Worm (Caenorhabditis elegans): Measurements from ENCODE around the gene prp-19.
A peak's percentile ranks its signal among the peaks of the same experiment; 100 is the strongest.

- TF ChIP-seq elt-3 (tag; optimal IDR thresholded peaks at IDR 0.05) (peak in 1 of 6 experiments; percentile 28), ama-1 (optimal IDR thresholded peaks at IDR 0.05) (no peak), sptf-1 (tag; optimal IDR thresholded peaks at IDR 0.05) (no peak), lin-39 (tag; optimal IDR thresholded peaks at IDR 0.05) (no peak), mab-9 (GFP tag; IDR thresholded peaks at IDR 0.05) (no peak), fos-1 (tag; optimal IDR thresholded peaks at IDR 0.05) (no peak), aly-2 (tag; optimal IDR thresholded peaks at IDR 0.05) (no peak), vab-15 (tag; optimal IDR thresholded peaks at IDR 0.05) (no peak), pag-3 (tag; optimal IDR thresholded peaks at IDR 0.05; ENCODE audit: borderline replicate concordance, insufficient read depth) (no peak), tbx-2 (tag; optimal IDR thresholded peaks at IDR 0.05) (peak; percentile 97), ceh-82 (tag; optimal IDR thresholded peaks at IDR 0.05) (no peak)
These were observed 29.9 kb downstream of the prp-19 start for ce11 chrIII:5141935-5142334.

All from whole organism, L1 larva.